Fruit fly (Drosophila melanogaster): ENCODE data around the gene Pglym87.

Gene Pglym87

dm6 chr3R:12239166-12239565 lies 6.6 kb upstream of the Pglym87 start, which contains the start of gene Cyp313a3:
Gene Cyp313a3 (minus strand): TSS chr3R:12239266.
- no peak for TF ChIP-seq CG17801 (GFP tag; optimal IDR thresholded peaks at IDR 0.05; ENCODE audit: partially characterized antibody)

- TF ChIP-seq CG17801 (GFP tag; optimal IDR thresholded peaks at IDR 0.05; ENCODE audit: partially characterized antibody) = no peak
These were observed 4.3 kb upstream of the Pglym87 start, which contains the start of gene Cyp313a2 for dm6 chr3R:12236804-12237203. Gene Cyp313a2 (minus strand): TSS chr3R:12236904.

DNA sequence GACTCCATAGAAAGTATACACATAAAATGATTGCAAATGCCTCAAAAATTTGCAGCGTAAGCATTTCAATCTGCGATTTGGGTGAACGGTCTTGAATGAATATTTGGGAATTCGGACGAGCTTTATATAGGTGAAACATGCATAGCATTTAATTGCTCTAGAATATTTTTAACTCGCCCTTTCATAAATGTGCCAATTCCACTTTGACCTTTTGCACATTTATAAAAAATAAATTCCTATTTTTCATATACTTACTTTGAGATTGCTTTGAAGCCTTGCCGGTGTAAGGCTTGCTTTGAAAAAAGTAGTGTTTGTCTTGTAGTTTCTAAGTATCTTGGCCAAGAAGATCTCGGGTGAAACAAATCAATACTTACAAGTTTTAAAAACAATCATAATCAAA lies 2.1 kb upstream of the Pglym87 start, which contains the start of gene Cyp313a5:
Cyp313a5 (minus strand) TSS at position 101 of the 400 bp plus-strand sequence.
- TF ChIP-seq CG17801 (GFP tag; optimal IDR thresholded peaks at IDR 0.05; ENCODE audit: partially characterized antibody) = no peak

DNA sequence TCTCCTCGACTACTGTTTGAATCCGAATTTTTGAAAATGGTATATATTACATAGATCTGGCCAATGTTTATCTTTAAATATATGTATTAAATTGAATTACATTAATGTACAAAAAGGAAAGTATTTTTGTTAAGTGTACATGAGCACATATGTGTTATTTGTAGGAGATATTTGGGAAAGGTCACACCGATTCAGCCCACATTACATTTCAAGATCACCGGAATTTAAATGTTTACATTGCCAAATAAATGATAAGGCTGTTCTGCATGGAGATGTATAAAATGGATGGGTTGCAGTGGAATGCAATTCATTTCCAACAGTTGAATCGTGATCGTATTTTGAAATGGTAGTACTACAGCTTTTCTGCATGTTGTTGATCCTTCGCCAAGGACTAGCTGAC lies 3.4 kb downstream of the Pglym87 start, which contains the start of gene CG3916:
CG3916 (plus strand) TSS at position 301 of the 400 bp plus-strand sequence.
- no peak for TF ChIP-seq CG17801 (GFP tag; optimal IDR thresholded peaks at IDR 0.05; ENCODE audit: partially characterized antibody)

DNA sequence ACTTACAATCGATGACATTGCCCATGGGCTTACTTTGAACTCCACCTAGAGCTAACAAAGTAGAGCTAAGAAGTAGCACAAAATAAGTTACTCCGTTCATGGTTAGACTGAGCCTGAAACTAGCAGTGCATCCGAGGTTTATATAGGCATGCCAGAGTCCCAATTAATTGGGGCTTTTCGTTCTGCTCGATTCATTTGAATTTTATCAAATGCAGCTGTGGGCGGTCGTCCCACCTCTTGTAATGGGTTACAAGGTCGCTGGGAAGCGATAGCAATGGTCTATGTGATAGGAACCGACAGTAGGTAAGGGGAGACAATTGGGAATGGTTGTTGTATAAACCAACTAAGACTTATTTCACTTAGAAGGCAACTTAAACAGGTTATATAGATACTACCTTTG lies 6.3 kb downstream of the Pglym87 start, which contains the start of gene CG12256:
CG12256 (minus strand) TSS at position 101 of the 400 bp plus-strand sequence.
- TF ChIP-seq CG17801 (GFP tag; optimal IDR thresholded peaks at IDR 0.05; ENCODE audit: partially characterized antibody) = no peak

DNA sequence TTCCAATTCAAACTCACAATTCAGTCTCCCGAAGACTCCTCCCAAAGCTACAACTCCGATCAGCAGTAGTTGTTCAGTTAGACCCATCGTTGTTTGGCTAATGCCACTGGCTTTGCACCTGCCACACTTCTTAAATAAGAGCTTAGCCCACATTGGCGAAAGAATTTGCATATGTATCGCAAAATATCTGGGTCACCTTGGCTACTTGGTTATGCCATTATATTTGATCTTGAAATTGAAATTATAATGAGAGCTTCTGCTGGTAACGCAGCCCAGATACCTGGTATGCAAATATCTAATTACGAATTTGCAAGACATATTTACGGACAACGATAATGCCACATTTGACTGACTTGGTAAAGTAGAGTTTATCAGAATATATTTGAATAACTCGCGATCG lies 7.6 kb downstream of the Pglym87 start, which contains the start of gene CG17404:
CG17404 (minus strand) TSS at position 101 of the 400 bp plus-strand sequence.
- TF ChIP-seq CG17801 (GFP tag; optimal IDR thresholded peaks at IDR 0.05; ENCODE audit: partially characterized antibody) = no peak

DNA sequence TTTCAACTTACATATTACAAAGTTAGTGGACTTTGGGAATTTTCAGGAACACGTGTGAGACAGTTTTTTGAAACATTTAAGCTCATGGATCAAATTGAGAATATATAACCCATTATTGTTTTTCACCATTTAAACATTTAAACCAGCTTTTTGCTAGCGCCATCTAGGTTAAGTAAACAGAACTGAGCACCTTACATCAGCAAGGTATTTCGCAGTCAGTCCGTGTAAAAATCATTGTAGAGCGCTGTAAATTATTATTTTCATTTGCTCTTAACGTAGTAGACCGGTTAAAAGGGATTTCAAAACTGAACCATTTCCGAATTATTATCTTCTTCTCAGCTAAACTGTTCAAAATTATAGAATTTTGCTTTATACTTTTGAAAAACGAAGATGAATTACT lies 10.4 kb downstream of the Pglym87 start, which contains the start of gene Rsbp15:
Rsbp15 (plus strand) TSS at position 295 of the 400 bp plus-strand sequence.
- TF ChIP-seq CG17801 (GFP tag; optimal IDR thresholded peaks at IDR 0.05; ENCODE audit: partially characterized antibody) = no peak

DNA sequence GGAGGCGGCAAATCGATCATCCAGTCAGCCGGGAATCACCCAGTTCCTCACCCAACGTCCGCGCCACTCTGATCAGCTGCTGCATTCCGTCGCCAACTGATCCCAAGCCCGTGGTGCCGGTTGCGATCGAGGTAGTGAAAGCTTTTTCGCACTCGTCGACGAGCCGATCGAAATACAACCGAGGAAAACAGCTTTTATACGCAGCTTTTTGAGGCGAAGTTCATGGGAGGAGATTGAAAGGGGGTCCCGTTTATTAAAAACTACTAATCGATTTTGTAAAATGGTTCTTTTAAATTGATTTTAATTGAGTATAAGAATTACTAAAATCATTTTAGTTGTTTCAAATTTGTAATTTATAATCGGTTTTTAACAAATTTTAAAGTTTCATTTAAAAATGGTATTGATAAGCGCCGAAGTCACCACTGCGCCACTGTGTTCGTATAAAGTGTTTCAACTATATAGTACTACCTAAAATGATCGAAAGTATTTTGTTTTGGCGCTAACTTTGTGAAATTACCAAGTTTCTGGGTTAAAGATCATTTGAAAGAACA lies 11.1 kb downstream of the Pglym87 start, which contains the start of gene CG4860:
CG4860 (minus strand) TSS at position 99 of the 551 bp plus-strand sequence.
- peak; percentile 80 for TF ChIP-seq CG17801 (GFP tag; optimal IDR thresholded peaks at IDR 0.05; ENCODE audit: partially characterized antibody)

DNA sequence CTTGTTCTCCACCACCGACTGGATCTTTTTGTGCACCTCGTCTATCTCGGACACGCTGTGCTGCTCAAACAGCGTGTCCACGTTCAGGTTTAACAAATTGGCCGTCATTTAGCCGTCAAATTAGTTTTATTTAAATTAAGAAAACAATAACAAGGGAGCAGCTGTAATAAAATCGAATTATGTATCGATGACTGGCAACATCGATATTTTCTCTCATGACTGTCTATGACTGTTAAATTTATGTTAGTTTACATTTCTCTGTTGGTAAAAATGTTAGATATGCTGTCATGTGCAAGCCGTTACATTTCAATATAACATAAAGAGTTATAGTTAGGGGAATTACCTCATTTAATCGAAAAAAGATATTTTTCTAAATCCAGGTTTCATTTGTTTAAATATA lies 13.0 kb downstream of the Pglym87 start, which contains the start of gene Cog1:
Cog1 (minus strand) TSS at position 190 of the 400 bp plus-strand sequence.
- no peak for TF ChIP-seq CG17801 (GFP tag; optimal IDR thresholded peaks at IDR 0.05; ENCODE audit: partially characterized antibody)

DNA sequence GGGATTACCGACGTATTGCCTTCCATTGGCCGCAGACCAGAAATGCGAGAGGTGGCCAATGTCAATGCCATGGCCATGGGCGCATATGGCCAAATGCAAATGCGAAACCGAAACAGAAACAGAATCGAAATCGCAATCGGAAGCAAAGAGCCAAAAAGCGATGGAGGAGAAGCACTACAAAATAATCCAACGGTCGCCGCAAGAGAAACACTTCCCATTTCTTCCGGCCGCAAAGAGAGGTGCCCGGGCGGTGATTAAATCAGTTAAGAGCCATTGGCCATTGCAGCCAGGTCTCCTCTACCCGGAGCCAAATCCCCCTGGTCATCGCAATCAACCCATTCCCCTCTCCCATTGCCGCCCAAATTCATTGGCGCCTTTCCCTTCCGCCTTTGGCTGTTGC lies 18.3 kb downstream of the Pglym87 start, which contains the start of gene CG14742:
CG14742 (plus strand) TSS at position 301 of the 400 bp plus-strand sequence.
- no peak for TF ChIP-seq CG17801 (GFP tag; optimal IDR thresholded peaks at IDR 0.05; ENCODE audit: partially characterized antibody)

- no peak for TF ChIP-seq CG17801 (GFP tag; optimal IDR thresholded peaks at IDR 0.05; ENCODE audit: partially characterized antibody)
These were observed 21.0 kb downstream of the Pglym87 start for dm6 chr3R:12211552-12211951.

DNA sequence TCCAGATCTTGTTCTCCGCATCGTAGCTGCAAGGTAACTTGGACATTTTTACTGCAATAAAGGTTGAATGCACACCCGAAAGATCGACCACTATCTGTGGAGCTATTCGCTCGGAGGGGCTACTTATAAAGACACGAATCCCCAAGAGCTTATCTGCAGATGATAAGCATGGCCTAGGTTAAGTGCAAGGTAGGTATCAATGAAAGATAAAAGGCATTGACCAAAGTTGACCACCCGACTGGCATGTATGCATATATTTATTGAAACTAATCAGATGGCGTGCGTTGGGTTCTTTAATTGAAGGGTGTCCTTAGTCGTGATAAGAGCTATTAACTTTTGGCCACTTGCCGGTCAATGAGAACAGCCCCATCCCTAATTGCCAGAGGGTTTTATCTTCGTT lies 22.3 kb downstream of the Pglym87 start, which contains the start of gene CG4830:
CG4830 (minus strand) TSS at position 101 of the 400 bp plus-strand sequence.
- TF ChIP-seq CG17801 (GFP tag; optimal IDR thresholded peaks at IDR 0.05; ENCODE audit: partially characterized antibody) = no peak

- no peak for TF ChIP-seq CG17801 (GFP tag; optimal IDR thresholded peaks at IDR 0.05; ENCODE audit: partially characterized antibody)
These were observed 34.9 kb downstream of the Pglym87 start, which contains the start of gene Adk1 for dm6 chr3R:12197641-12198040. Gene Adk1 (plus strand): TSS chr3R:12197941.

- no peak for TF ChIP-seq CG17801 (GFP tag; optimal IDR thresholded peaks at IDR 0.05; ENCODE audit: partially characterized antibody)
These were observed 36.4 kb downstream of the Pglym87 start for dm6 chr3R:12196100-12196499.

DNA sequence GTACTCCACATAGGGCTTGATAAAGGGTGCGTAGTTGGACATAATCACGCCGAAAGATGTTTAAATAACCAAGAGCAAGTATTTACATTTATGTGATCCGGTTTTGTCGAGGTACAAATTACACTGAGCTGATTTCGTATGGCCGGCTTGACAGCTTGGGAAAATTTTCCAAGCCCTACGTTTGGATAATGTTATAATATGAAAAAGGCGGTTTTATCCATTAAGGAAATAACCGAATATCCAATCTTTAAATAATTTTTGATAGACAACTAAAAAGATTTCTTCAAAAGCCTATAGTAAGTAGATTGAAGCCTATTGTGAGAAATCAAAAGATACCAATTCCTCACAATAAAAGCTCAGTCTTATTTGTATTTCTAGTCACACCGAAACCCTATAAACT lies 37.6 kb downstream of the Pglym87 start, which contains the start of the genes eIF3d2 and CG43450:
eIF3d2 (minus strand) TSS at position 101 of the 400 bp plus-strand sequence.
CG43450 (plus strand) TSS at position 384 of the 400 bp plus-strand sequence.
- TF ChIP-seq CG17801 (GFP tag; optimal IDR thresholded peaks at IDR 0.05; ENCODE audit: partially characterized antibody) = no peak

DNA sequence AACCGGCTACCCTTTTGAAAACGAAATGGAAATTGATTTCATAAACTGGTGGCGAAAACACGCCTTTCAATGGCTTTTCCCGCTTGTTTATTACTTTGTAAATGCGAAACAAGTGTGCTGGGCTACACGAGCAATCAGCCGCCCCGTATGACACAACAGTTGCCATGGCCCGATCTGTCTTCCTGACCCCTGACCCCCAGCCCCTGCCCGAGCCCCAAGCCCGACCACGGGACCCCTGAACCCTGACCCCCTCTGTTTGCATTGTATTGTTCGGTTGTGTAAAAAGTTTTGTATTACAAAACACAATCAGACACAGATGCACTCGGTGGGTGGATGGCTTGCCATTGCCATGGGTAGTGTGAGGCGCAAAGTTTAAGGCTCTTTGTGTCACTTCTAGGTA lies 46.9 kb downstream of the Pglym87 start:
- no peak for TF ChIP-seq CG17801 (GFP tag; optimal IDR thresholded peaks at IDR 0.05; ENCODE audit: partially characterized antibody)
